Fruit fly (Drosophila melanogaster): Measurements from ENCODE around the gene sage.

sage gene

dm6 chr3R:9220064-9220864, 43.7 kb downstream of the sage start:
- TF ChIP-seq noc (tag; optimal IDR thresholded peaks at IDR 0.05): peak; percentile 11

dm6 chr3R:9217607-9218006, 46.3 kb downstream of the sage start:
- TF ChIP-seq noc (tag; optimal IDR thresholded peaks at IDR 0.05): no peak

- no peak for TF ChIP-seq noc (tag; optimal IDR thresholded peaks at IDR 0.05)
Measured at dm6 chr3R:9215551-9215950, 48.4 kb downstream of the sage start.

- TF ChIP-seq noc (tag; optimal IDR thresholded peaks at IDR 0.05): no peak
Measured at dm6 chr3R:9214235-9214634, 49.7 kb downstream of the sage start.

dm6 chr3R:9213029-9213428, 50.9 kb downstream of the sage start:
- TF ChIP-seq noc (tag; optimal IDR thresholded peaks at IDR 0.05): no peak
